Worm (Caenorhabditis elegans): Measurements from ENCODE around the gene tbx-37.

DNA sequence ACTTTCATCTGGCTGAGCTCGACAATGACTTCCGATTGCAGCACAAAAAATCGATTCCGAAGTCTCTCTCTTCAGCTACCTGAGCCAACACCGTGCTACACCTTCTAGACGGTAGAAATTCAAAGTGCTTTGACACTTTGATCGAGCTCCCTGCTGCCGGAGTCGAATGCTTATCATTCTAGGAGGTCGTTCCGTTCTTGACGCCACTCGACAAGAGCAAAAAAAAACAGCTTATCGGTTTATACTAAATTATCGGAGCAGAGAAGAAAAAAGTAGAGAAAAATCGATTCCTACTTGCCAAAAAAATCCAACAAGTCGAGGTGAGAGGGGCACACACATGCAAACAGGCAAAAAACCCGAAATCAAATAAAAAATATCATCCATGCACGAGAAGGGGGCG is 41.6 kb upstream of the tbx-37 start:
- TF ChIP-seq W03F9.2 (tag; optimal IDR thresholded peaks at IDR 0.05) (no peak), dao-5 (tag; optimal IDR thresholded peaks at IDR 0.05) (no peak), him-1 (tag; optimal IDR thresholded peaks at IDR 0.05) (no peak)

Measured in whole organism, L4/young adult.